Worm (Caenorhabditis elegans) whole organism, L3 larva: ENCODE results near the gene srh-211.

ENCODE experiments used
- R02D3.7 ChIP-seq: fragments of 150-350 bp; optimal IDR thresholded peaks from 2 replicates; lab custom pipeline; 2014; ENCODE audit warnings: missing biosample characterization, missing genetic modification characterization
- ZK546.5 ChIP-seq: sonication (generic microtip); optimal IDR thresholded peaks from 2 replicates; lab custom pipeline; 2017; ENCODE audit warnings: missing biosample characterization, missing genetic modification characterization
- aly-2 ChIP-seq: fragments of 150-350 bp; optimal IDR thresholded peaks from 2 replicates; lab custom pipeline; 2014; ENCODE audit warnings: missing biosample characterization, missing genetic modification characterization
- ama-1 ChIP-seq: fragments of 150-350 bp; optimal IDR thresholded peaks from 2 replicates; lab custom pipeline; 2018
- ceh-16 ChIP-seq: sonication (generic microtip); optimal IDR thresholded peaks from 2 replicates; lab custom pipeline; 2017; ENCODE audit warnings: missing biosample characterization, missing genetic modification characterization
- ceh-28 ChIP-seq: fragments of 150-350 bp; optimal IDR thresholded peaks from 2 replicates; lab custom pipeline; 2014; ENCODE audit warnings: missing biosample characterization, missing genetic modification reagents, missing genetic modification characterization
- ceh-82 ChIP-seq: fragments of 150-350 bp; optimal IDR thresholded peaks from 2 replicates; lab custom pipeline; 2014; ENCODE audit warnings: missing biosample characterization, missing genetic modification characterization
- daf-12 ChIP-seq: fragments of 150-350 bp; optimal IDR thresholded peaks from 2 replicates; lab custom pipeline; 2014; ENCODE audit warnings: missing biosample characterization, missing genetic modification reagents, missing genetic modification characterization
- egl-27 ChIP-seq: sonication (generic microtip); optimal IDR thresholded peaks from 4 replicates; lab custom pipeline; 2017; ENCODE audit warnings: missing biosample characterization, missing genetic modification reagents, missing genetic modification characterization
- elt-3 ChIP-seq, 3 experiments: fragments of 150-350 bp in 1 of 3; sonication (generic microtip) in 2 of 3; optimal IDR thresholded peaks; 2 replicates in 2 of 3; 4 replicates in 1 of 3; lab custom pipeline; 2014 to 2017; ENCODE audit warnings: missing biosample characterization in 3 of 3, missing genetic modification characterization in 3 of 3
- eor-1 ChIP-seq, 2 experiments: fragments of 150-350 bp; optimal IDR thresholded peaks; 2 replicates each; lab custom pipeline; 2014 to 2018; ENCODE audit warnings: missing biosample characterization in 2 of 2, missing genetic modification characterization in 2 of 2
- jun-1 ChIP-seq: fragments of 150-350 bp; optimal IDR thresholded peaks from 2 replicates; lab custom pipeline; 2014; ENCODE audit warnings: missing biosample characterization, missing genetic modification reagents, missing genetic modification characterization
- lin-15B ChIP-seq: fragments of 150-350 bp; optimal IDR thresholded peaks from 2 replicates; lab custom pipeline; 2014; ENCODE audit warnings: missing biosample characterization, missing genetic modification characterization
- lin-39 ChIP-seq: fragments of 150-350 bp; optimal IDR thresholded peaks from 2 replicates; lab custom pipeline; 2018; ENCODE audit warnings: missing biosample characterization, missing genetic modification reagents, missing genetic modification characterization
- lsy-12 ChIP-seq: sonication (generic microtip); optimal IDR thresholded peaks from 2 replicates; lab custom pipeline; 2016; ENCODE audit warnings: mild to moderate bottlenecking, missing genetic modification characterization, missing compliant biosample characterization
- mml-1 ChIP-seq: fragments of 150-350 bp; sonication (generic microtip); optimal IDR thresholded peaks from 3 replicates; lab custom pipeline; 2014; ENCODE audit warnings: missing biosample characterization, missing genetic modification characterization
- nfya-1 ChIP-seq: sonication (generic microtip); optimal IDR thresholded peaks from 2 replicates; lab custom pipeline; 2017; ENCODE audit warnings: missing genetic modification characterization, mild to moderate bottlenecking, missing compliant biosample characterization, antibody characterized with exemption, moderate library complexity; ENCODE audit not compliant: insufficient read depth
- nhr-11 ChIP-seq: fragments of 150-350 bp; optimal IDR thresholded peaks from 2 replicates; lab custom pipeline; 2014; ENCODE audit warnings: missing biosample characterization, missing genetic modification characterization
- nhr-12 ChIP-seq: fragments of 150-350 bp; optimal IDR thresholded peaks from 2 replicates; lab custom pipeline; 2014; ENCODE audit warnings: missing biosample characterization, missing genetic modification characterization
- nhr-25 ChIP-seq: sonication (generic microtip); optimal IDR thresholded peaks from 2 replicates; lab custom pipeline; 2017; ENCODE audit warnings: missing biosample characterization, missing genetic modification characterization
- nhr-28 ChIP-seq: fragments of 150-350 bp; optimal IDR thresholded peaks from 2 replicates; lab custom pipeline; 2014; ENCODE audit warnings: missing biosample characterization, missing genetic modification characterization
- nhr-43 ChIP-seq: sonication (generic microtip); optimal IDR thresholded peaks from 2 replicates; lab custom pipeline; 2016; ENCODE audit warnings: mild to moderate bottlenecking, missing genetic modification characterization, missing compliant biosample characterization; ENCODE audit not compliant: poor library complexity, severe bottlenecking
- nhr-67 ChIP-seq: fragments of 150-350 bp; optimal IDR thresholded peaks from 2 replicates; lab custom pipeline; 2014; ENCODE audit warnings: missing biosample characterization, missing genetic modification characterization
- nhr-76 ChIP-seq: fragments of 150-350 bp; sonication (generic microtip); optimal IDR thresholded peaks from 5 replicates; lab custom pipeline; 2014; ENCODE audit warnings: missing biosample characterization, missing genetic modification characterization
- nhr-77 ChIP-seq: fragments of 150-350 bp; optimal IDR thresholded peaks from 2 replicates; lab custom pipeline; 2014; ENCODE audit warnings: missing biosample characterization, missing genetic modification characterization
- pha-4 ChIP-seq: fragments of 150-350 bp; optimal IDR thresholded peaks from 2 replicates; lab custom pipeline; 2014; ENCODE audit warnings: missing biosample characterization, missing genetic modification reagents, missing genetic modification characterization
- sea-2 ChIP-seq: fragments of 150-350 bp; sonication (generic microtip); optimal IDR thresholded peaks from 4 replicates; lab custom pipeline; 2014; ENCODE audit warnings: missing biosample characterization, missing genetic modification reagents, missing genetic modification characterization
- skn-1 ChIP-seq: fragments of 150-350 bp; optimal IDR thresholded peaks from 2 replicates; lab custom pipeline; 2014; ENCODE audit warnings: missing biosample characterization, missing genetic modification characterization
- tbx-2 ChIP-seq: sonication (generic microtip); optimal IDR thresholded peaks from 2 replicates; lab custom pipeline; 2016; ENCODE audit warnings: mild to moderate bottlenecking, missing genetic modification characterization, missing compliant biosample characterization
- unc-39 ChIP-seq: sonication (generic microtip); optimal IDR thresholded peaks from 4 replicates; lab custom pipeline; 2017; ENCODE audit warnings: missing biosample characterization, missing genetic modification characterization
- zag-1 ChIP-seq: fragments of 150-350 bp; optimal IDR thresholded peaks from 2 replicates; lab custom pipeline; 2014; ENCODE audit warnings: missing biosample characterization, missing genetic modification characterization
- ztf-11 ChIP-seq: fragments of 150-350 bp; optimal IDR thresholded peaks from 2 replicates; lab custom pipeline; 2014; ENCODE audit warnings: missing biosample characterization, missing genetic modification characterization

The srh-211 gene

DNA sequence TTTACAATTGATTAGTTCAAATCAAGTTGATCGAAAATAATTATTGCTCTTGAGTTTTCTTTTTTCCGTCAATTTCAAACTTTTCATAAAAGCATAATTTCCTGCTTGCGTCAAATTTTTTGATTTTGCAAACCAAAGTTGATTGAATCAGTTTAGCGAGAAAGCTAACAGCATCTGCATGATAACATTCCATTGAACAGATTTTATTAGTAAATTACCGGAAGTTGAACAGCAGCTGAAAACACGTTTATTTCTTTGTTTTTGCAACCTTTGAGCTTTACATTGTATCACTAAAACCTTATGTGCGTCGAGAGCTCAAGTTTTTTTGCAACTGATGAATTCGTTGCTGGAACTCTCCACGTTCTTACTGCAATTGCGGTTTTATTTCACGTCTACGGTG lies 33.6 kb downstream of the srh-211 start, which contains the start of gene srh-169:
Gene srh-169, plus strand, starts transcription at position 301 of the 400 bp plus-strand sequence.
- TF ChIP-seq nhr-28 (tag; lab: Kevin White, UChicago) (no peak), lin-15B (tag; lab: Kevin White, UChicago) (no peak), aly-2 (tag; lab: Kevin White, UChicago) (no peak), ztf-11 (tag; lab: Kevin White, UChicago) (no peak), nhr-11 (no peak), egl-27 (tag; lab: Kevin White, UChicago) (no peak), elt-3 (tag; optimal IDR thresholded peaks at IDR 0.05; lab: Kevin White, UChicago) (no peak), ceh-16 (tag; lab: Kevin White, UChicago) (no peak)

DNA sequence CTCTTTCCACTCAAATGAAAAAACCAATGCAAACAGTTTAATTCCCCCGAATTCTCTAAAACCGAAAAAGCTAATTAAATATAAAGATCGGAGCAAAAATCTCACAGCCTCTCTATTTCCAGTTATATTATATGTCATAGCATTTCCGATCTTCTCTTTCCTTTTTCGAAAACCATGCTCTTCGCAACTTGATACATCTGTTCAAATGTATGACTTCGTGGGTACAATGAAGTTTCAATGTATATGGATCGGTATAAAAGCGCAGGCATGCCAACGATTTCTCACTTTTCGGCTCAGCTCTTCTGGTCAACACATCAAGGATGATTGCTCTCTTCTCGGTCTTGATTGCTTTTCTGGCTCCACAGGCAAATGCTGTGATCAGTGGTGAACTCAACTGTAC lies 35.1 kb downstream of the srh-211 start, which contains the start of gene phat-7:
Gene phat-7, plus strand, starts transcription at position 301 of the 400 bp plus-strand sequence.
- TF ChIP-seq sea-2 (GFP tag; lab: Kevin White, UChicago) = no peak

DNA sequence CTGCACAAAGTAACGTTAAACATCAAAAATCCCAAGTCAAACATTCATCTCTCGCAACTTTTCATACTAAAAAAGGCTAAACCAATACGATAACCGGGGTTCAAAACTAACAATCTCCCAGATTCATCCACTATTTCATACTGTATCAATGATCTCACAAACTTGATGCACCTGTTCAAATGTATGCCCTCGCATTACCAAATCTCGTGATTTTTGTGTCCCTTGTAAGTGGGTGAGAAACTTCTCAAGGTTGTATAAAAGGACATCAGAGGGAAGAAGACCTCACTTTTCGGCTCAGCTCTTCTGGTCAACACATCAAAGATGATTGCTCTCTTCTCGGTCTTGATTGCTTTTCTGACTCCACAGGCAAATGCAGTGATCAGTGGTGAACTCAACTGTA lies 37.6 kb downstream of the srh-211 start, which contains the start of gene phat-3:
Gene phat-3, plus strand, starts transcription at position 301 of the 400 bp plus-strand sequence.
- no peak for TF ChIP-seq zag-1 (tag; lab: Kevin White, UChicago)
- no peak for TF ChIP-seq elt-3 (tag; optimal IDR thresholded peaks at IDR 0.05; lab: Kevin White, UChicago)
- TF ChIP-seq tbx-2 (tag; lab: Kevin White, UChicago) = no peak
- TF ChIP-seq nhr-28 (tag; lab: Kevin White, UChicago) = no peak
- TF ChIP-seq nhr-43 = no peak
- no peak for TF ChIP-seq nhr-76 (tag; lab: Kevin White, UChicago)
- no peak for TF ChIP-seq nhr-25 (tag; lab: Kevin White, UChicago)

DNA sequence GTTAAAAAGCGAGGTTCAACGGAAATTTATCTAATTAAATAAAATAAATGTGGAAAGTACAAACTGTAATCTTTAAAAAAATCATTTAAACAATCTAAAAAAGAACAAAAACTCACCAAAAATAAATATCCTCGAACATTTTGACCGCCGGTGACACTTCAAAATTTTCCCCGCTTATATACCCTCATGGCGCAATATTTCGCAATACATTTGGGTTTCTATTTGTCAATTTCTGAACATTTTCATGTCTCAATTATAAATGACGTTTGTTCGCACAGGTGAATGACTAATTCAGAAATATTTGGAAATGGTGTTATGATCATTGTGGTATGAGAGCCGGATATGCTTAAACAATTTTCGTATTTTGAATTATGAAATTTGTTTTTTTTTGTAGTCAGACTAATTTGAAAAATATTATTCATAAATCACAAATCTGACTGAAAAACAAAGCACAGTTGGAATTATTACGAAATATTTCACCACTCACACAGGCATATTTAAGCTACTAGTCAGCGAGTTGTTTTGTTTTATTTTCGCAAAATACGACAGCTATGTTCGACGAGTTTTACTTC lies 39.2 kb downstream of the srh-211 start, which contains the start of the genes C49G7.10 and irg-2:
Gene C49G7.10, minus strand, starts transcription at position 169 of the 572 bp plus-strand sequence.
Gene irg-2, plus strand, starts transcription at position 329 of the 572 bp plus-strand sequence.
- TF ChIP-seq eor-1 (tag; optimal IDR thresholded peaks at IDR 0.05; lab: Kevin White, UChicago) = no peak
- no peak for TF ChIP-seq ceh-16 (tag; lab: Kevin White, UChicago)
- no peak for TF ChIP-seq daf-12 (tag; lab: Kevin White, UChicago)
- no peak for TF ChIP-seq lin-15B (tag; lab: Kevin White, UChicago)
- TF ChIP-seq ceh-28 = no peak
- TF ChIP-seq ama-1 = no peak
- TF ChIP-seq nhr-28 (tag; lab: Kevin White, UChicago) = no peak
- TF ChIP-seq mml-1 (tag; lab: Kevin White, UChicago) = no peak
- TF ChIP-seq lin-39 = no peak
- no peak for TF ChIP-seq ZK546.5 (tag; lab: Kevin White, UChicago)

DNA sequence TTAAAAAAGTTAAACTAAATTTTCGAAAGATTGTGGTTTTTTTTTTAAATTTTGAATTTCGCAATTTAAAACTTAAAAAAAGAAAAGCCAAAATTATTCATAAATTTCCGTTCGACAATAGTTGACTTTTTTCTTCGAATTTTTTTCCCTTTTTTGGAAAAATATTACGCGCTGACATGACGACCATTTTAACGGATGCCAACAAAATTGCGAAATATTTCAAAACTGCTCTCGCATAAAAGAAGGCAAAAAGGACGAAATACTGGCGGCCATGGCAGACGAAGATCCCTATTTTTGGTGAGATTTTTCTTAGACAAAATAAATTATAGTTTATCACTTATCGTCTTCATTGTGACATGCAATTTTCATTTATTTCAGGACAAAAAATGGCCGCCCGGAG lies 42.6 kb downstream of the srh-211 start:
- TF ChIP-seq ceh-82 (tag; lab: Kevin White, UChicago) (no peak), pha-4 (tag; lab: Kevin White, UChicago) (no peak), ZK546.5 (tag; lab: Kevin White, UChicago) (no peak), jun-1 (tag; lab: Kevin White, UChicago) (no peak), lin-39 (no peak), zag-1 (tag; lab: Kevin White, UChicago) (no peak), unc-39 (tag; lab: Kevin White, UChicago) (no peak), ceh-16 (tag; lab: Kevin White, UChicago) (no peak), nhr-77 (tag; lab: Kevin White, UChicago) (no peak), daf-12 (tag; lab: Kevin White, UChicago) (no peak), nhr-43 (no peak), elt-3 (tag; optimal IDR thresholded peaks at IDR 0.05; lab: Kevin White, UChicago) (no peak), nfya-1 (tag; lab: Kevin White, UChicago) (no peak), nhr-28 (tag; lab: Kevin White, UChicago) (no peak), nhr-25 (tag; lab: Kevin White, UChicago) (no peak), skn-1 (tag; lab: Kevin White, UChicago) (no peak), nhr-12 (tag; lab: Kevin White, UChicago) (no peak), lsy-12 (no peak), nhr-67 (tag; lab: Kevin White, UChicago) (no peak), R02D3.7 (tag; lab: Kevin White, UChicago) (no peak)
